Fruit fly (Drosophila melanogaster): Measurements from ENCODE around the gene Rpt3R.

- no peak for TF ChIP-seq CG12768 (GFP tag; optimal IDR thresholded peaks at IDR 0.05)
- TF ChIP-seq toe (GFP tag; optimal IDR thresholded peaks at IDR 0.05): no peak
- no peak for TF ChIP-seq CG5204 (GFP tag; optimal IDR thresholded peaks at IDR 0.05)
- no peak for TF ChIP-seq Hr96 (GFP tag; optimal IDR thresholded peaks at IDR 0.05)
- no peak for TF ChIP-seq pad (GFP tag; optimal IDR thresholded peaks at IDR 0.05)
- TF ChIP-seq Crg-1 (GFP tag; optimal IDR thresholded peaks at IDR 0.05): no peak
- no peak for TF ChIP-seq Clk (GFP tag; optimal IDR thresholded peaks at IDR 0.05)
- no peak for TF ChIP-seq bab1 (GFP tag; optimal IDR thresholded peaks at IDR 0.05)
These were observed 1.8 kb downstream of the Rpt3R start, which contains the start of gene Tti1 for dm6 chr3R:9754487-9754886.
